Fruit fly (Drosophila melanogaster) whole organism, embryonic: Measurements from ENCODE around the gene CG42366.

ENCODE experiments used
- ATbp ChIP-seq: fragments of 200-800 bp; sonication (Bioruptor generic); optimal IDR thresholded peaks from 2 replicates; lab custom pipeline; 2017; ENCODE audit warnings: missing biosample characterization, mild to moderate bottlenecking, missing genetic modification characterization, missing genetic modification reagents
- CG10431 ChIP-seq: fragments of 200-800 bp; sonication (Bioruptor generic); optimal IDR thresholded peaks from 3 replicates; lab custom pipeline; 2018; ENCODE audit warnings: missing biosample characterization, mild to moderate bottlenecking, missing genetic modification characterization
- CG10543 ChIP-seq: fragments of 200-800 bp; sonication (Bioruptor generic); optimal IDR thresholded peaks from 3 replicates; lab custom pipeline; 2017; ENCODE audit warnings: missing biosample characterization, mild to moderate bottlenecking, missing genetic modification characterization, moderate library complexity
- CG11085 ChIP-seq: fragments of 200-800 bp; sonication (Bioruptor generic); IDR thresholded peaks from 2 replicates; pipeline ENCODE4 v1.3.6; 2022; ENCODE audit warnings: missing biosample characterization, missing genetic modification characterization
- CG12071 ChIP-seq: fragments of 200-800 bp; sonication (Bioruptor generic); optimal IDR thresholded peaks from 3 replicates; lab custom pipeline; 2018; ENCODE audit warnings: missing biosample characterization, mild to moderate bottlenecking, missing genetic modification characterization
- CG12744 ChIP-seq: fragments of 200-800 bp; sonication (Bioruptor generic); optimal IDR thresholded peaks from 2 replicates; lab custom pipeline; 2016; ENCODE audit warnings: missing biosample characterization, missing genetic modification characterization
- CG12769 ChIP-seq: fragments of 200-800 bp; sonication (Bioruptor generic); optimal IDR thresholded peaks from 2 replicates; lab custom pipeline; 2019; ENCODE audit warnings: missing biosample characterization, mild to moderate bottlenecking, missing genetic modification characterization, moderate library complexity
- CG13296 ChIP-seq: fragments of 200-800 bp; sonication (Bioruptor generic); optimal IDR thresholded peaks from 3 replicates; lab custom pipeline; 2018; ENCODE audit warnings: missing biosample characterization, mild to moderate bottlenecking, missing genetic modification characterization
- CG14710 ChIP-seq: fragments of 200-800 bp; sonication (Bioruptor generic); optimal IDR thresholded peaks from 3 replicates; lab custom pipeline; 2019; ENCODE audit warnings: missing biosample characterization, mild to moderate bottlenecking, missing genetic modification characterization, moderate library complexity
- CG17385 ChIP-seq: fragments of 200-800 bp; sonication (Bioruptor generic); optimal IDR thresholded peaks from 3 replicates; lab custom pipeline; 2018; ENCODE audit warnings: missing biosample characterization, mild to moderate bottlenecking, missing genetic modification characterization
- CG17829 ChIP-seq: fragments of 200-800 bp; optimal IDR thresholded peaks from 2 replicates; lab custom pipeline; 2019; ENCODE audit warnings: missing biosample characterization, mild to moderate bottlenecking, missing genetic modification characterization, moderate library complexity
- CG18599 ChIP-seq: fragments of 200-800 bp; sonication (Bioruptor generic); optimal IDR thresholded peaks from 3 replicates; lab custom pipeline; 2017; ENCODE audit warnings: missing biosample characterization, missing genetic modification characterization, mild to moderate bottlenecking, moderate library complexity, missing genetic modification reagents
- CG31365 ChIP-seq: fragments of 200-800 bp; sonication (Bioruptor generic); optimal IDR thresholded peaks from 2 replicates; lab custom pipeline; 2018; ENCODE audit warnings: missing biosample characterization, mild to moderate bottlenecking, missing genetic modification characterization
- CG32767 ChIP-seq: fragments of 200-800 bp; sonication (Bioruptor generic); IDR thresholded peaks from 2 replicates; pipeline ENCODE4 v1.3.6; 2022; ENCODE audit warnings: missing biosample characterization, missing genetic modification characterization
- CG34376 ChIP-seq: fragments of 200-800 bp; sonication (Bioruptor generic); optimal IDR thresholded peaks from 2 replicates; lab custom pipeline; 2018; ENCODE audit warnings: missing biosample characterization, mild to moderate bottlenecking, missing genetic modification characterization
- CG8359 ChIP-seq: fragments of 200-800 bp; sonication (Bioruptor generic); optimal IDR thresholded peaks from 2 replicates; lab custom pipeline; 2017; ENCODE audit warnings: missing biosample characterization, mild to moderate bottlenecking, missing genetic modification characterization, borderline replicate concordance
- CG8388 ChIP-seq: fragments of 200-800 bp; sonication (Bioruptor generic); optimal IDR thresholded peaks from 2 replicates; lab custom pipeline; 2019; ENCODE audit warnings: missing biosample characterization, mild to moderate bottlenecking, missing genetic modification characterization, moderate library complexity
- CG8944 ChIP-seq: fragments of 200-800 bp; sonication (Bioruptor generic); optimal IDR thresholded peaks from 3 replicates; lab custom pipeline; 2016; ENCODE audit warnings: missing biosample characterization, missing genetic modification characterization
- CG9437 ChIP-seq: fragments of 200-800 bp; sonication (Bioruptor generic); optimal IDR thresholded peaks from 2 replicates; lab custom pipeline; 2018; ENCODE audit warnings: missing biosample characterization, mild to moderate bottlenecking, missing genetic modification characterization
- CG9797 ChIP-seq: fragments of 200-800 bp; sonication (Bioruptor generic); optimal IDR thresholded peaks from 3 replicates; lab custom pipeline; 2018; ENCODE audit warnings: missing biosample characterization, mild to moderate bottlenecking, missing genetic modification characterization
- CHES-1-like ChIP-seq: fragments of 200-800 bp; sonication (Bioruptor generic); optimal IDR thresholded peaks from 2 replicates; lab custom pipeline; 2016; ENCODE audit warnings: missing biosample characterization, missing genetic modification characterization
- Dip3 ChIP-seq: fragments of 200-800 bp; sonication (Bioruptor generic); optimal IDR thresholded peaks from 3 replicates; lab custom pipeline; 2016; ENCODE audit warnings: missing biosample characterization, missing genetic modification characterization
- Ets97D ChIP-seq: fragments of 200-800 bp; sonication (Bioruptor generic); optimal IDR thresholded peaks from 3 replicates; lab custom pipeline; 2016; ENCODE audit warnings: missing biosample characterization, missing genetic modification characterization
- Fer1 ChIP-seq: fragments of 200-800 bp; sonication (Bioruptor generic); optimal IDR thresholded peaks from 2 replicates; lab custom pipeline; 2017; ENCODE audit warnings: missing biosample characterization, mild to moderate bottlenecking, missing genetic modification characterization
- HLH54F ChIP-seq: fragments of 200-800 bp; sonication (Bioruptor generic); optimal IDR thresholded peaks from 3 replicates; lab custom pipeline; 2016; ENCODE audit warnings: missing biosample characterization, missing genetic modification characterization
- Hmr ChIP-seq: fragments of 200-800 bp; sonication (Bioruptor generic); optimal IDR thresholded peaks from 3 replicates; lab custom pipeline; 2017; ENCODE audit warnings: mild to moderate bottlenecking, missing biosample characterization, missing genetic modification reagents, missing genetic modification characterization
- Hr51 ChIP-seq, 2 experiments: fragments of 200-800 bp; sonication (Bioruptor generic); optimal IDR thresholded peaks; 2 replicates in 1 of 2; 3 replicates in 1 of 2; lab custom pipeline; 2016 to 2018; ENCODE audit warnings: missing biosample characterization in 2 of 2, missing genetic modification characterization in 2 of 2, mild to moderate bottlenecking in 1 of 2, moderate library complexity in 1 of 2
- Lhr ChIP-seq: fragments of 200-800 bp; sonication (Bioruptor generic); optimal IDR thresholded peaks from 3 replicates; lab custom pipeline; 2017; ENCODE audit warnings: mild to moderate bottlenecking, missing biosample characterization, missing genetic modification reagents, missing genetic modification characterization
- Meics ChIP-seq: fragments of 200-800 bp; sonication (Bioruptor generic); optimal IDR thresholded peaks from 2 replicates; lab custom pipeline; 2017; ENCODE audit warnings: missing biosample characterization, mild to moderate bottlenecking, missing genetic modification characterization
- PHDP ChIP-seq: fragments of 200-800 bp; sonication (Bioruptor generic); optimal IDR thresholded peaks from 3 replicates; lab custom pipeline; 2018; ENCODE audit warnings: missing biosample characterization, mild to moderate bottlenecking, missing genetic modification characterization, moderate library complexity
- Rfx ChIP-seq: fragments of 200-800 bp; sonication (Bioruptor generic); IDR thresholded peaks from 2 replicates; pipeline ENCODE4 v1.3.6; 2022; ENCODE audit warnings: missing biosample characterization, missing genetic modification characterization
- Rx ChIP-seq: fragments of 200-800 bp; sonication (Bioruptor generic); IDR thresholded peaks from 2 replicates; pipeline ENCODE4 v1.3.6; 2022; ENCODE audit warnings: missing biosample characterization, missing genetic modification characterization
- Sox100B ChIP-seq: fragments of 200-800 bp; sonication (Bioruptor generic); optimal IDR thresholded peaks from 3 replicates; lab custom pipeline; 2018; ENCODE audit warnings: missing biosample characterization, mild to moderate bottlenecking, missing genetic modification characterization
- Stat92E ChIP-seq, 3 experiments: fragments of >200 bp in 2 of 3; fragments of 200-800 bp in 1 of 3; sonication (Bioruptor generic) in 1 of 3; optimal IDR thresholded peaks; 2 replicates each; lab custom pipeline; 2017 to 2019; ENCODE audit warnings: missing biosample characterization in 3 of 3, missing genetic modification characterization in 3 of 3, mild to moderate bottlenecking in 1 of 3, moderate library complexity in 1 of 3
- al ChIP-seq: fragments of 200-800 bp; sonication (Bioruptor generic); IDR thresholded peaks from 2 replicates; pipeline ENCODE4 v1.3.6; 2022; ENCODE audit warnings: missing biosample characterization, missing genetic modification characterization
- cad ChIP-seq: fragments of >200 bp; optimal IDR thresholded peaks from 2 replicates; lab custom pipeline; 2017; ENCODE audit warnings: missing biosample characterization, missing genetic modification characterization
- cg ChIP-seq: fragments of 200-800 bp; sonication (Bioruptor generic); optimal IDR thresholded peaks from 3 replicates; lab custom pipeline; 2019; ENCODE audit warnings: missing biosample characterization, mild to moderate bottlenecking, missing genetic modification characterization, moderate library complexity
- crol ChIP-seq: fragments of 200-800 bp; sonication (Bioruptor generic); IDR thresholded peaks from 2 replicates; pipeline ENCODE4 v1.3.6; 2022; ENCODE audit warnings: missing biosample characterization, missing genetic modification characterization
- dm ChIP-seq: fragments of 200-800 bp; sonication (Bioruptor generic); optimal IDR thresholded peaks from 3 replicates; lab custom pipeline; 2016; ENCODE audit warnings: missing biosample characterization, missing genetic modification characterization
- exex ChIP-seq: fragments of 200-800 bp; sonication (Bioruptor generic); optimal IDR thresholded peaks from 4 replicates; lab custom pipeline; 2018; ENCODE audit warnings: missing biosample characterization, mild to moderate bottlenecking, missing genetic modification characterization, moderate library complexity
- eyg ChIP-seq: fragments of 200-800 bp; sonication (Bioruptor generic); optimal IDR thresholded peaks from 3 replicates; lab custom pipeline; 2016; ENCODE audit warnings: missing biosample characterization, missing genetic modification characterization
- gro ChIP-seq: fragments of 200-800 bp; sonication (Bioruptor generic); optimal IDR thresholded peaks from 2 replicates; lab custom pipeline; 2016; ENCODE audit warnings: missing biosample characterization, missing genetic modification characterization
- her ChIP-seq: fragments of 200-800 bp; sonication (Bioruptor generic); optimal IDR thresholded peaks from 2 replicates; lab custom pipeline; 2016; ENCODE audit warnings: missing biosample characterization, missing genetic modification characterization
- ken ChIP-seq: fragments of 200-800 bp; sonication (Bioruptor generic); IDR thresholded peaks from 3 replicates; pipeline ENCODE4 v1.3.6; 2022; ENCODE audit warnings: missing biosample characterization, missing genetic modification characterization
- lilli ChIP-seq: fragments of 200-800 bp; sonication (Bioruptor generic); optimal IDR thresholded peaks from 3 replicates; lab custom pipeline; 2016; ENCODE audit warnings: missing biosample characterization, missing genetic modification characterization
- maf-S ChIP-seq: fragments of 200-800 bp; sonication (Bioruptor generic); optimal IDR thresholded peaks from 2 replicates; lab custom pipeline; 2016; ENCODE audit warnings: missing biosample characterization, missing genetic modification characterization
- rib ChIP-seq: fragments of 200-800 bp; sonication (Bioruptor generic); IDR thresholded peaks from 2 replicates; pipeline ENCODE4 v1.3.6; 2022; ENCODE audit warnings: missing biosample characterization, missing genetic modification characterization
- trh ChIP-seq: fragments of 200-800 bp; sonication (Bioruptor generic); optimal IDR thresholded peaks from 2 replicates; lab custom pipeline; 2016; ENCODE audit warnings: missing biosample characterization, missing genetic modification characterization
- usp ChIP-seq: fragments of >200 bp; optimal IDR thresholded peaks from 2 replicates; lab custom pipeline; 2017; ENCODE audit warnings: missing biosample characterization, missing genetic modification characterization
- zf30C ChIP-seq: fragments of 200-800 bp; sonication (Bioruptor generic); optimal IDR thresholded peaks from 3 replicates; lab custom pipeline; 2018; ENCODE audit warnings: missing biosample characterization, mild to moderate bottlenecking, missing genetic modification characterization
- zfh2 ChIP-seq: fragments of 200-800 bp; sonication (Bioruptor generic); optimal IDR thresholded peaks from 2 replicates; lab custom pipeline; 2016; ENCODE audit warnings: missing biosample characterization, missing genetic modification characterization

Gene CG42366

DNA sequence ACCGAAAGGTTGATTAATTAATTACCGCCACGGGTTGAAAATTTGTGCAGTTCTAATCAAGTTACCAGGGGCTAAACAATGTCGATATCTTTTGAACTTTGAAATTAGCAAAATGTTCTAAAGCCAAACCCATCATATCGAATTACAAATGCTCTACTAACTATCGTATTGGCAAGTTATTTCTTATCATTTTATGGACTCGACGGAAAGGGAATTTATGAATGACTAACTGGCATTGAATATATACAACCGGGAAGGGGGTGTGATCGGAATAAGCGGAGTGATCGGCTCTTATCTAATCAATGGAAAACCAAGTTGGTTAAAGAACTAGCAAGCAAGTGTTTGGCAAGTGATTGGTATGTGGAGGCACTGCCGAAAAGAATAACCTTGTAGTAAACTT is 18.6 kb downstream of the CG42366 start (continued):
- TF ChIP-seq CG8359 (no peak), dm (GFP tag; lab: Kevin White, UChicago) (no peak), cad (GFP tag; lab: Kevin White, UChicago) (no peak), CG12769 (peak; percentile 72), CG10543 (GFP tag; lab: Kevin White, UChicago) (peak; percentile 52), CG18599 (peak; percentile 67), Fer1 (GFP tag; lab: Kevin White, UChicago) (peak; percentile 32), CHES-1-like (GFP tag; lab: Kevin White, UChicago) (no peak), ATbp (GFP tag; lab: Kevin White, UChicago) (no peak), Stat92E (GFP tag; optimal IDR thresholded peaks at IDR 0.05; lab: Kevin White, UChicago) (no peak), Ets97D (no peak), CG12744 (GFP tag; lab: Kevin White, UChicago) (no peak), CG8944 (GFP tag; lab: Kevin White, UChicago) (no peak), Dip3 (GFP tag; lab: Kevin White, UChicago) (no peak), Meics (GFP tag; lab: Kevin White, UChicago) (peak; percentile 31), zf30C (GFP tag; lab: Kevin White, UChicago) (no peak), Hr51 (GFP tag; optimal IDR thresholded peaks at IDR 0.05; lab: Kevin White, UChicago) (no peak), CG17829 (tag; lab: Kevin White, UChicago) (no peak), HLH54F (GFP tag; lab: Kevin White, UChicago) (no peak), rib (GFP tag; lab: Robert Waterston, UW) (peak; percentile 73), CG9797 (no peak), gro (GFP tag; lab: Kevin White, UChicago) (peak; percentile 60), trh (no peak), ken (GFP tag; lab: Robert Waterston, UW) (no peak), CG8388 (GFP tag; lab: Kevin White, UChicago) (no peak), CG31365 (peak; percentile 29), usp (GFP tag; lab: Kevin White, UChicago) (no peak), CG11085 (no peak), CG34376 (GFP tag; lab: Kevin White, UChicago) (peak; percentile 84), Sox100B (no peak), cg (no peak), CG9437 (GFP tag; lab: Kevin White, UChicago) (no peak), eyg (GFP tag; lab: Kevin White, UChicago) (no peak), Rx (no peak), exex (tag; lab: Kevin White, UChicago) (peak; percentile 97), CG12071 (peak; percentile 8), Hmr (peak; percentile 34), CG17385 (GFP tag; lab: Kevin White, UChicago) (peak; percentile 4), CG14710 (tag; lab: Kevin White, UChicago) (no peak), crol (GFP tag; lab: Robert Waterston, UW) (peak; percentile 35; the same call in 1 of the 2 replicates), maf-S (peak; percentile 3), al (GFP tag; lab: Robert Waterston, UW) (no peak), zfh2 (GFP tag; lab: Kevin White, UChicago) (no peak), lilli (GFP tag; lab: Kevin White, UChicago) (peak; percentile 24), Rfx (GFP tag; lab: Robert Waterston, UW) (peak; percentile 69), PHDP (tag; lab: Kevin White, UChicago) (peak; percentile 3), CG13296 (GFP tag; lab: Kevin White, UChicago) (peak; percentile 30), Lhr (no peak), her (peak; percentile 18), CG10431 (GFP tag; lab: Kevin White, UChicago) (no peak), CG32767 (GFP tag; lab: Robert Waterston, UW) (no peak)
